Fruit fly (Drosophila melanogaster): ENCODE measurements around the gene CG13361.

Gene CG13361

DNA sequence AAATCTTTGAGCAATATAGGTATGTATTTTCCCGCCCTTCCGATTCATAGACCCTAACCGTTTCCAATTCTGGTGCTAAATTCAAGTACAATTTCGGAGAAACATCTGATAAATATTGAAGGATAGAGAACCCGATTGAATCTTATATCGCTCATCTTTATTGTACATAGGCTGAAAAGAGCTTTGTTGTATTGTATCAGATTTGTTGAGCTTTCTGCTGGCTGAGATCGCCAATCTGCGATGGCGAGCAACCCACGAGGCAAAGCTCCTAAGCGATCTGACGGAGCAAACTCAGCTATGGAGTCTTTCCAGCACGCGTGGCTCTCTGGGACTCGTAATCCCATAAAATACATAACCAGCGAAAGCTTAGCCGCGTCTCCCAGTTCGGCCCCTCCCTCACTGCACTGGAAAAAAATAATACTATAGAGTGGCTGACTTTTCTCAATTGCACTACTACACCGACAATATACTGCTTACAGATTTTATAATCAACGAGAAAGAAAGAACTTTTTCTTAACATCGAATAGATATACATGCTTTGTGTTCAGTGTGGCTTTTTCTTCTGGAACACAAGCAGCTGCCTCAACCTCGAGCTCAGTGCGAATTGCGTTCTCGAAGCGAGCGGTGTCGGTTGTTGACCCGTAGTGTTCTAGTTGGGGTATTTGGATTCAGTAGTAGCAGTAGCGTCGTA lies 2.3 kb upstream of the CG13361 start (continued):
- TF ChIP-seq prd (optimal IDR thresholded peaks at IDR 0.05): no peak
- peak; percentile 85 for TF ChIP-seq prd (GFP tag; IDR thresholded peaks at IDR 0.05)
- peak; percentile 78 for TF ChIP-seq ATbp (GFP tag; optimal IDR thresholded peaks at IDR 0.05)
- peak; percentile 91 for TF ChIP-seq HLH54F (GFP tag; optimal IDR thresholded peaks at IDR 0.05)
- peak; percentile 82 for TF ChIP-seq CG12391 (tag; optimal IDR thresholded peaks at IDR 0.05)
- no peak for TF ChIP-seq insv (GFP tag; optimal IDR thresholded peaks at IDR 0.05)
- TF ChIP-seq cato (GFP tag; optimal IDR thresholded peaks at IDR 0.05; ENCODE audit: borderline replicate concordance): no peak
- no peak for TF ChIP-seq CG17186 (GFP tag; optimal IDR thresholded peaks at IDR 0.05)
- TF ChIP-seq ash1 (GFP tag; optimal IDR thresholded peaks at IDR 0.05): peak; percentile 68
- peak; percentile 21 for TF ChIP-seq wek (GFP tag; optimal IDR thresholded peaks at IDR 0.05)
- no peak for TF ChIP-seq nerfin-2 (GFP tag; IDR thresholded peaks at IDR 0.05; ENCODE audit: partially characterized antibody)
- peak; percentile 83 for TF ChIP-seq ftz-f1 (GFP tag; optimal IDR thresholded peaks at IDR 0.05)
- peak; percentile 44; the same call in 1 of the 3 replicates for TF ChIP-seq z (GFP tag; IDR thresholded peaks at IDR 0.05)
- no peak for TF ChIP-seq sna (GFP tag; IDR thresholded peaks at IDR 0.05; ENCODE audit: partially characterized antibody)
- peak; percentile 88 for TF ChIP-seq Bteb2 (GFP tag; optimal IDR thresholded peaks at IDR 0.05)
- TF ChIP-seq CG2199 (GFP tag; IDR thresholded peaks at IDR 0.05): 0 out of 3 replicates have a peak, but pooled peaks have one; percentile 79
- peak; percentile 64; the same call in 1 of the 3 replicates for TF ChIP-seq ase (GFP tag; IDR thresholded peaks at IDR 0.05)
- TF ChIP-seq Nf-YC (tag; optimal IDR thresholded peaks at IDR 0.05): peak; percentile 55
- TF ChIP-seq CG7928 (GFP tag; optimal IDR thresholded peaks at IDR 0.05): peak; percentile 60
- TF ChIP-seq Hmr (GFP tag; optimal IDR thresholded peaks at IDR 0.05): peak; percentile 92
- TF ChIP-seq schlank (tag; optimal IDR thresholded peaks at IDR 0.05): peak; percentile 79
- peak; percentile 66 for TF ChIP-seq CG1233 (GFP tag; optimal IDR thresholded peaks at IDR 0.05)
- TF ChIP-seq lbe (GFP tag; optimal IDR thresholded peaks at IDR 0.05): peak; percentile 75
- no peak for TF ChIP-seq CG16813 (GFP tag; IDR thresholded peaks at IDR 0.05; ENCODE audit: partially characterized antibody)
- no peak; the same call in 1 of the 2 replicates for TF ChIP-seq amos (GFP tag; IDR thresholded peaks at IDR 0.05; ENCODE audit: partially characterized antibody)
- TF ChIP-seq pum (GFP tag; optimal IDR thresholded peaks at IDR 0.05): peak; percentile 69
- peak; percentile 64 for TF ChIP-seq CG2875 (GFP tag; optimal IDR thresholded peaks at IDR 0.05)
- TF ChIP-seq CG10462 (GFP tag; optimal IDR thresholded peaks at IDR 0.05): peak; percentile 6
- peak; percentile 96 for TF ChIP-seq Dbx (GFP tag; IDR thresholded peaks at IDR 0.05)
- TF ChIP-seq luna (GFP tag; optimal IDR thresholded peaks at IDR 0.05): peak; percentile 79
- TF ChIP-seq CG18619 (GFP tag; optimal IDR thresholded peaks at IDR 0.05): peak; percentile 83
- peak; percentile 95 for TF ChIP-seq lilli (GFP tag; optimal IDR thresholded peaks at IDR 0.05)
- peak; percentile 43 for TF ChIP-seq CG15601 (tag; optimal IDR thresholded peaks at IDR 0.05)
- peak; percentile 56 for TF ChIP-seq Ets97D (GFP tag; optimal IDR thresholded peaks at IDR 0.05)
- TF ChIP-seq CG11093 (GFP tag; IDR thresholded peaks at IDR 0.05): peak; percentile 50; the same call in 2 of the 3 replicates
- no peak for TF ChIP-seq CG9797 (GFP tag; optimal IDR thresholded peaks at IDR 0.05)
- peak; percentile 94 for TF ChIP-seq NFAT (GFP tag; IDR thresholded peaks at IDR 0.05)
- TF ChIP-seq shn (GFP tag; optimal IDR thresholded peaks at IDR 0.05): peak; percentile 75
- peak; percentile 53; the same call in 1 of the 2 replicates for TF ChIP-seq esg (GFP tag; conservative IDR thresholded peaks at IDR 0.05)
- TF ChIP-seq CG4854 (GFP tag; optimal IDR thresholded peaks at IDR 0.05): peak; percentile 81
- peak; percentile 89 for TF ChIP-seq CG6175 (GFP tag; IDR thresholded peaks at IDR 0.05)
- TF ChIP-seq Vsx1 (GFP tag; optimal IDR thresholded peaks at IDR 0.05): peak; percentile 58
- TF ChIP-seq CG12744 (GFP tag; optimal IDR thresholded peaks at IDR 0.05): peak; percentile 80
- peak; percentile 8 for TF ChIP-seq run (tag; optimal IDR thresholded peaks at IDR 0.05)
- TF ChIP-seq HHEX (GFP tag; optimal IDR thresholded peaks at IDR 0.05): peak; percentile 90
- peak; percentile 59 for TF ChIP-seq CG6254 (GFP tag; optimal IDR thresholded peaks at IDR 0.05)
- peak; percentile 70 for TF ChIP-seq disco-r (GFP tag; optimal IDR thresholded peaks at IDR 0.05)
- TF ChIP-seq CG1529 (GFP tag; optimal IDR thresholded peaks at IDR 0.05): peak; percentile 62
- TF ChIP-seq Mes4 (GFP tag; optimal IDR thresholded peaks at IDR 0.05): peak; percentile 71

Data from whole organism, embryonic.